Fruit fly (Drosophila melanogaster): ENCODE results near the gene CG9451.

- no peak for TF ChIP-seq CG5204 (GFP tag; optimal IDR thresholded peaks at IDR 0.05)
- no peak for TF ChIP-seq ovo (GFP tag; optimal IDR thresholded peaks at IDR 0.05)
- no peak for TF ChIP-seq bab1 (GFP tag; optimal IDR thresholded peaks at IDR 0.05)
- TF ChIP-seq Clk (GFP tag; optimal IDR thresholded peaks at IDR 0.05), result peak; percentile 30
These were observed 4.1 kb upstream of the CG9451 start for dm6 chr3L:19504719-19505118.

Measured in whole organism, adult.